Fruit fly (Drosophila melanogaster) whole organism, wandering third instar larva: ENCODE measurements around the gene CG17211.

Source experiments
- GATAd ChIP-seq: sonication (Bioruptor generic); optimal IDR thresholded peaks from 2 replicates; lab custom pipeline; 2016; ENCODE audit warnings: missing biosample characterization, missing genetic modification characterization
- dl ChIP-seq, 2 experiments: fragments of 175-275, 200-275 bp in 1 of 2; fragments of 200-275 bp in 1 of 2; sonication (Bioruptor generic); optimal IDR thresholded peaks; lab custom pipeline; 2018; ENCODE audit warnings: mild to moderate bottlenecking in 2 of 2, missing biosample characterization in 2 of 2, missing genetic modification characterization in 2 of 2, moderate library complexity in 2 of 2; ENCODE audit not compliant: partially characterized antibody in 2 of 2, insufficient read depth in 1 of 2
- h ChIP-seq: fragments of 200-800 bp; sonication (Bioruptor generic); optimal IDR thresholded peaks from 3 replicates; lab custom pipeline; 2016; ENCODE audit warnings: missing biosample characterization, mild to moderate bottlenecking, missing genetic modification characterization

DNA sequence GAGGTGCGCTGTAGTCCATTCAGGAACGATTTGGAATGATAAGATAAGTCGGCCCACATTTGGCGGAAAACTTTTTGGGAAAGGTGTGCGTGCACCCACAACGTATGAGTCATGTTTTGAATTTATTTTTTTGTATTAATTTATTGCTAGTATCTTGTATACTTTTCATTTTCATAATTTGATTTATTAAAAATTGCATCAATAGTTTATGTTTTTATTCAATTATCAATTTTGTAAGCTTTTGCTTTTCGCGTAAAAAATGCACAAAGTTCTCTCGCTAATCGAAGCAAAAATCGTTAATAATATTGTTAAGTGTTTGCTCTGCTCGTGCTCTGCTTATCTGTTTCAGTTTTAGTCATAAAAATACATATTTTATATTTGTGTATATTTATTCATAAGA, 7.1 kb upstream of the CG17211 start:
- TF ChIP-seq dl (GFP tag; optimal IDR thresholded peaks at IDR 0.05; lab: Kevin White, UChicago; ENCODE audit: insufficient read depth in 1 of 2, partially characterized antibody in 2 of 2) (no peak), GATAd (GFP tag; lab: Kevin White, UChicago) (no peak), h (no peak)
